Fruit fly (Drosophila melanogaster) whole organism, pupa: Measurements from ENCODE around the gene NimA.
A peak's percentile ranks its signal among the peaks of the same experiment; 100 is the strongest.

ENCODE experiments used
- CG10348 ChIP-seq: fragments of 200-800 bp; sonication (Bioruptor generic); IDR thresholded peaks from 2 replicates; pipeline ENCODE4 v1.3.6; 2022; ENCODE audit warnings: missing biosample characterization, missing genetic modification characterization
- CG12605 ChIP-seq: fragments of 200-800 bp; sonication (Bioruptor generic); IDR thresholded peaks from 2 replicates; pipeline ENCODE4 v1.3.6; 2022; ENCODE audit warnings: missing biosample characterization, missing genetic modification characterization
- CG13204 ChIP-seq: fragments of 200-800 bp; sonication (Bioruptor generic); optimal IDR thresholded peaks from 2 replicates; lab custom pipeline; 2018; ENCODE audit warnings: missing biosample characterization, mild to moderate bottlenecking, missing genetic modification characterization, moderate library complexity
- CG14655 ChIP-seq: fragments of 200-800 bp; sonication (Bioruptor generic); optimal IDR thresholded peaks from 3 replicates; lab custom pipeline; 2017; ENCODE audit warnings: mild to moderate bottlenecking, missing biosample characterization, missing genetic modification reagents, missing genetic modification characterization
- CG15710 ChIP-seq: fragments of 200-800 bp; sonication (Bioruptor generic); optimal IDR thresholded peaks from 2 replicates; lab custom pipeline; 2018; ENCODE audit warnings: missing biosample characterization, mild to moderate bottlenecking, missing genetic modification characterization, moderate library complexity
- CG17806 ChIP-seq: fragments of 200-800 bp; sonication (Bioruptor generic); optimal IDR thresholded peaks from 2 replicates; lab custom pipeline; 2018; ENCODE audit warnings: missing biosample characterization, mild to moderate bottlenecking, missing genetic modification characterization, moderate library complexity
- CG32121 ChIP-seq: fragments of 200-800 bp; sonication (Bioruptor generic); IDR thresholded peaks from 2 replicates; pipeline ENCODE4 v1.3.6; 2022; ENCODE audit warnings: missing biosample characterization, missing genetic modification characterization
- CG34367 ChIP-seq: fragments of 200-800 bp; sonication (Bioruptor generic); optimal IDR thresholded peaks from 2 replicates; lab custom pipeline; 2018; ENCODE audit warnings: missing biosample characterization, mild to moderate bottlenecking, missing genetic modification characterization
- CG4496 ChIP-seq: fragments of 200-800 bp; sonication (Bioruptor generic); IDR thresholded peaks from 3 replicates; pipeline ENCODE4 v1.3.6; 2022; ENCODE audit warnings: missing biosample characterization, missing genetic modification characterization
- CG8159 ChIP-seq: fragments of 200-800 bp; sonication (Bioruptor generic); optimal IDR thresholded peaks from 3 replicates; lab custom pipeline; 2018; ENCODE audit warnings: missing biosample characterization, mild to moderate bottlenecking, missing genetic modification characterization, moderate library complexity
- CG8301 ChIP-seq: fragments of 200-800 bp; sonication (Bioruptor generic); optimal IDR thresholded peaks from 2 replicates; lab custom pipeline; 2018; ENCODE audit warnings: missing biosample characterization, mild to moderate bottlenecking, missing genetic modification characterization
- CG9948 ChIP-seq: fragments of 200-800 bp; sonication (Bioruptor generic); optimal IDR thresholded peaks from 2 replicates; lab custom pipeline; 2018; ENCODE audit warnings: missing biosample characterization, mild to moderate bottlenecking, missing genetic modification characterization, moderate library complexity
- D1 ChIP-seq: fragments of 200-800 bp; sonication (Bioruptor generic); optimal IDR thresholded peaks from 2 replicates; lab custom pipeline; 2018; ENCODE audit warnings: missing biosample characterization, mild to moderate bottlenecking, missing genetic modification characterization, moderate library complexity
- EcR ChIP-seq: fragments of 200-800 bp; sonication (Bioruptor generic); optimal IDR thresholded peaks from 3 replicates; lab custom pipeline; 2019; ENCODE audit warnings: missing biosample characterization, missing genetic modification characterization, mild to moderate bottlenecking, moderate library complexity, missing genetic modification reagents
- Ets98B ChIP-seq: fragments of 200-800 bp; sonication (Bioruptor generic); IDR thresholded peaks from 2 replicates; pipeline ENCODE4 v1.3.6; 2022; ENCODE audit warnings: missing biosample characterization, missing genetic modification characterization
- Pif1A ChIP-seq: fragments of 200-800 bp; sonication (Bioruptor generic); optimal IDR thresholded peaks from 3 replicates; lab custom pipeline; 2016; ENCODE audit warnings: missing biosample characterization, missing genetic modification characterization
- Pif1B ChIP-seq: fragments of 200-800 bp; sonication (Bioruptor generic); optimal IDR thresholded peaks from 3 replicates; lab custom pipeline; 2016; ENCODE audit warnings: missing biosample characterization, missing genetic modification characterization
- Snoo ChIP-seq: fragments of 200-800 bp; sonication (Bioruptor generic); optimal IDR thresholded peaks from 3 replicates; lab custom pipeline; 2017; ENCODE audit warnings: missing biosample characterization, mild to moderate bottlenecking, missing genetic modification characterization, inconsistent platforms
- fd96Ca ChIP-seq: fragments of 200-800 bp; sonication (Bioruptor generic); IDR thresholded peaks from 3 replicates; pipeline ENCODE4 v1.3.6; 2022; ENCODE audit warnings: missing biosample characterization, missing genetic modification characterization
- gl ChIP-seq: fragments of 200-800 bp; sonication (Bioruptor generic); optimal IDR thresholded peaks from 2 replicates; lab custom pipeline; 2018; ENCODE audit warnings: missing biosample characterization, mild to moderate bottlenecking, missing genetic modification characterization
- rn ChIP-seq: fragments of 200-800 bp; sonication (Bioruptor generic); IDR thresholded peaks from 2 replicates; pipeline ENCODE4 v1.3.6; 2022; ENCODE audit warnings: missing biosample characterization, missing genetic modification characterization

NimA gene

DNA sequence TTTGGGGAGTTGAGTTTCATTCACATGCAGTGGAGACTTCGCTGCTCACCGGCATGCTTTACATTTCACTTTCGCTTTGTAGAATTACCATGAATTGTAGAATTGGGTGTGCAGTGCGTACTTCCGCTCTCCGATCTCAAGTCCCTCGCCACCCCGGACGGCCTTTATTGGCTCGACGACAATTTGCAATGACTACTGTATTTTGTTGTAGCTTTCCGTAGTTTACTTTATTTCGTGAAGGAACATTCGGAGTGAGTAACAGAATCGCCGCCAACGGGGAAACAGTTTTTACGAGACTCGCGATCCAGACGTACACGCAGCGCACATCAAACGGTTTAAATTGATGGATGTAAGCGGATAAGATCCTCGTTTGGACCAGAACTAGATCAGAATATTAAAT lies at the start of gene NimA:
TSS of gene NimA (plus strand) at position 301 of the 400 bp plus-strand sequence.
- TF ChIP-seq CG14655 (GFP tag; lab: Kevin White, UChicago) (no peak), Snoo (tag; lab: Kevin White, UChicago) (no peak), CG9948 (tag; lab: Kevin White, UChicago) (no peak), CG13204 (no peak), fd96Ca (GFP tag; lab: Robert Waterston, UW) (no peak), Pif1B (GFP tag; lab: Kevin White, UChicago) (no peak), CG12605 (GFP tag; lab: Robert Waterston, UW) (no peak), CG15710 (tag; lab: Kevin White, UChicago) (no peak), CG32121 (no peak; the same call in 1 of the 2 replicates), CG8301 (tag; lab: Kevin White, UChicago) (no peak), CG4496 (no peak), CG10348 (GFP tag; lab: Robert Waterston, UW) (no peak)

DNA sequence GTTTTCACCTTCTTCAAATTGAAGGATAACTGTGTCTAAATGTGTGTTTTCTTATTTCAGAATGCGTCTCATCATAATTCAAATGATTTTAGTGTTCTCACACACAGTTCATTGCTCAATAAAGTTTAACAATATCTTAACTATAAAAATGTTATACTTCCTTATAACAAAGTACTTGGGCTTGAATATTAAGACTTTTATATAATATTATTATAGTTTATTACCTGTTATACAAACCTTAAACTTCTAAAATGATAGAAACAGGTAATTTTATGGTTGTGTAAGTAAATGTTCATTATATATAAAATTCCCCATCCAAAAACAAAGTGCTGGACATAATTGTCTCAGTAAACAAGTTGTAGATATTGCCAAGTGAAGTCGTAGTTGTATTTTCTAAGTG lies 48.3 kb upstream of the NimA start, which contains the start of gene Ance-2:
TSS of gene Ance-2 (plus strand) at position 301 of the 400 bp plus-strand sequence.
- TF ChIP-seq CG34367, result no peak
- TF ChIP-seq CG8159 (tag; lab: Kevin White, UChicago), result no peak
- TF ChIP-seq Pif1A, result no peak
- TF ChIP-seq CG15710 (tag; lab: Kevin White, UChicago), result no peak
- TF ChIP-seq gl (tag; lab: Kevin White, UChicago), result no peak
- TF ChIP-seq CG12605 (GFP tag; lab: Robert Waterston, UW), result no peak
- TF ChIP-seq Snoo (tag; lab: Kevin White, UChicago), result no peak
- TF ChIP-seq CG8301 (tag; lab: Kevin White, UChicago), result no peak
- no peak for TF ChIP-seq Pif1B (GFP tag; lab: Kevin White, UChicago)
- no peak for TF ChIP-seq CG4496
- no peak for TF ChIP-seq CG9948 (tag; lab: Kevin White, UChicago)
- TF ChIP-seq CG13204, result no peak
- no peak for TF ChIP-seq rn
- no peak for TF ChIP-seq fd96Ca (GFP tag; lab: Robert Waterston, UW)
- no peak for TF ChIP-seq Ets98B

- TF ChIP-seq fd96Ca (GFP tag; lab: Robert Waterston, UW), result no peak
- TF ChIP-seq CG4496, result no peak
- TF ChIP-seq CG32121, result no peak
- no peak for TF ChIP-seq CG8301 (tag; lab: Kevin White, UChicago)
- no peak for TF ChIP-seq Snoo (tag; lab: Kevin White, UChicago)
- no peak for TF ChIP-seq CG8159 (tag; lab: Kevin White, UChicago)
- TF ChIP-seq CG9948 (tag; lab: Kevin White, UChicago), result no peak
- no peak for TF ChIP-seq rn
- TF ChIP-seq CG10348 (GFP tag; lab: Robert Waterston, UW), result no peak
- TF ChIP-seq Pif1A, result no peak
- no peak for TF ChIP-seq CG15710 (tag; lab: Kevin White, UChicago)
- no peak for TF ChIP-seq gl (tag; lab: Kevin White, UChicago)
- TF ChIP-seq CG13204, result no peak
- TF ChIP-seq CG14655 (GFP tag; lab: Kevin White, UChicago), result no peak
- no peak for TF ChIP-seq Pif1B (GFP tag; lab: Kevin White, UChicago)
- TF ChIP-seq CG17806 (tag; lab: Kevin White, UChicago), result no peak
- TF ChIP-seq D1, result no peak
- TF ChIP-seq EcR, result no peak
- TF ChIP-seq, all 21 proteins: peak for 0
These were observed 45.6 kb upstream of the NimA start, which contains the start of gene Acyp for dm6 chr2L:13911783-13912182. Gene Acyp (plus strand): TSS chr2L:13912083.

- TF ChIP-seq Ets98B, result no peak
- no peak for TF ChIP-seq Snoo (tag; lab: Kevin White, UChicago)
- no peak for TF ChIP-seq rn
- no peak for TF ChIP-seq Pif1B (GFP tag; lab: Kevin White, UChicago)
- TF ChIP-seq CG15710 (tag; lab: Kevin White, UChicago), result no peak
- no peak for TF ChIP-seq CG12605 (GFP tag; lab: Robert Waterston, UW)
- TF ChIP-seq D1, result no peak
These were observed 42.9 kb upstream of the NimA start, which contains the start of gene Ance-3 for dm6 chr2L:13914425-13914824. Gene Ance-3 (plus strand): TSS chr2L:13914725.

DNA sequence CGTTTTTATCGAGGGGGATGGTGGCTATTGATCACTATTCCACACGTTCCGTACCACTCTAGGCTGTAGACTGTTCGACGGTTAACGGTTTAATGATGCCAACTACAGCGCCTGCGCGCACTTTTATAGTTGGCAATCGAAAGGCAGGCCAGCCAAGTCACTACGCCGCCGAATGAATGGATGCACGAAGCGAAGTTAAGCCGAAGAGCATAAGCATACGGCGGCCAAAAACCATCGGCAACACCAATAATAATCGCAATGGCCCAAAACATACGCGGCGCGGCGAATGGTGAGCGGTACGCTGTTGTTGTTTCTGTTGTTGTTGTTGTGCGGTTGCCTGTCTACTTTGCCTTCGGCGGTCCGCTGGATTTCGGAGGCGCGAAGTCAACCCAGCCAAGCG lies 33.9 kb upstream of the NimA start, which contains the start of gene Vajk1:
TSS of gene Vajk1 (minus strand) at position 101 of the 400 bp plus-strand sequence.
- TF ChIP-seq CG13204 (peak; percentile 67), CG15710 (tag; lab: Kevin White, UChicago) (no peak)

dm6 chr2L:13923984-13924383 lies 33.4 kb upstream of the NimA start:
- TF ChIP-seq Pif1A (no peak), CG14655 (GFP tag; lab: Kevin White, UChicago) (peak; percentile 20), CG17806 (tag; lab: Kevin White, UChicago) (no peak), EcR (no peak)

dm6 chr2L:13925699-13926098 lies 31.6 kb upstream of the NimA start:
- TF ChIP-seq CG13204 (no peak), fd96Ca (GFP tag; lab: Robert Waterston, UW) (no peak), CG8301 (tag; lab: Kevin White, UChicago) (peak; percentile 1), CG4496 (peak; percentile 21; the same call in 1 of the 3 replicates), CG14655 (GFP tag; lab: Kevin White, UChicago) (peak; percentile 49)
